Worm (Caenorhabditis elegans) whole organism, midembryonic: ENCODE results near the gene shc-2.

Source experiments
- cog-1 ChIP-seq: sonication (generic microtip); optimal IDR thresholded peaks from 2 replicates; lab custom pipeline; 2016; ENCODE audit warnings: missing genetic modification characterization, missing compliant biosample characterization
- flt-1 ChIP-seq: fragments of 200-800 bp; sonication (Bioruptor generic); IDR thresholded peaks from 2 replicates; pipeline ENCODE4 v1.3.6; 2022; ENCODE audit warnings: missing genetic modification characterization, missing compliant biosample characterization
- klf-2 ChIP-seq: fragments of 200-800 bp; sonication (Bioruptor generic); conservative IDR thresholded peaks from 2 replicates; pipeline ENCODE4 v1.3.6; 2022; ENCODE audit warnings: missing genetic modification reagents, missing genetic modification characterization, missing compliant biosample characterization
- med-1 ChIP-seq: sonication (generic microtip); optimal IDR thresholded peaks from 2 replicates; lab custom pipeline; 2017; ENCODE audit warnings: missing genetic modification characterization, mild to moderate bottlenecking, missing compliant biosample characterization, antibody characterized with exemption, missing genetic modification reagents; ENCODE audit not compliant: insufficient read depth
- ref-1 ChIP-seq: fragments of 200-800 bp; sonication (Bioruptor generic); conservative IDR thresholded peaks from 2 replicates; pipeline ENCODE4 v1.3.6; 2022; ENCODE audit warnings: missing genetic modification reagents, missing genetic modification characterization, missing compliant biosample characterization
- tab-1 ChIP-seq: fragments of 200-800 bp; sonication (Bioruptor generic); IDR thresholded peaks from 2 replicates; pipeline ENCODE4 v1.3.6; 2022; ENCODE audit warnings: missing genetic modification characterization, missing compliant biosample characterization
- ztf-23 ChIP-seq: fragments of 200-800 bp; sonication (Bioruptor generic); IDR thresholded peaks from 2 replicates; pipeline ENCODE4 v1.3.6; 2022; ENCODE audit warnings: missing genetic modification reagents, missing genetic modification characterization, missing compliant biosample characterization
- ztf-29 ChIP-seq: fragments of 200-800 bp; sonication (Bioruptor generic); IDR thresholded peaks from 2 replicates; pipeline ENCODE4 v1.3.6; 2022; ENCODE audit warnings: missing genetic modification reagents, missing genetic modification characterization, missing compliant biosample characterization

- TF ChIP-seq med-1 (GFP tag; lab: Kevin White, UChicago): no peak
- no peak for TF ChIP-seq flt-1 (GFP tag; lab: Robert Waterston, UW)
- TF ChIP-seq cog-1 (tag; lab: Kevin White, UChicago): no peak
- TF ChIP-seq klf-2 (GFP tag; lab: Robert Waterston, UW): no peak
- TF ChIP-seq ztf-29 (GFP tag; lab: Robert Waterston, UW): no peak
- TF ChIP-seq ztf-23 (GFP tag; lab: Robert Waterston, UW): no peak
- no peak for TF ChIP-seq tab-1 (GFP tag; lab: Robert Waterston, UW)
- TF ChIP-seq ref-1 (GFP tag; lab: Robert Waterston, UW): no peak
Measured at ce11 chrII:5036128-5036527, 67.2 kb downstream of the shc-2 start, which contains the start of gene lrr-1.
